Fruit fly (Drosophila melanogaster): ENCODE data around the gene Rpn12R.

- no peak for TF ChIP-seq stc (GFP tag; IDR thresholded peaks at IDR 0.05)
- TF ChIP-seq Sry-β (GFP tag; optimal IDR thresholded peaks at IDR 0.05) = no peak
- TF ChIP-seq CG34376 (GFP tag; optimal IDR thresholded peaks at IDR 0.05) = no peak
Measured at dm6 chr3L:15051325-15051724, 9.0 kb upstream of the Rpn12R start, which contains the start of gene CG43679.
